Fruit fly (Drosophila melanogaster): ENCODE data around the gene CG43739.

- TF ChIP-seq lz (GFP tag; optimal IDR thresholded peaks at IDR 0.05) (no peak), Eip75B (GFP tag; optimal IDR thresholded peaks at IDR 0.05) (no peak), OdsH (GFP tag; optimal IDR thresholded peaks at IDR 0.05) (no peak)
Measured at dm6 chr2L:20825265-20825664, 93.5 kb downstream of the CG43739 start.

Data from whole organism, prepupa.